Fruit fly (Drosophila melanogaster): ENCODE measurements around the gene Ilp3.

dm6 chr3L:9797587-9797986, 4.3 kb downstream of the Ilp3 start, which contains the start of gene Zasp67:
- TF ChIP-seq CG1620 (GFP tag; optimal IDR thresholded peaks at IDR 0.05) (no peak), tj (GFP tag; optimal IDR thresholded peaks at IDR 0.05) (no peak), pad (GFP tag; optimal IDR thresholded peaks at IDR 0.05) (no peak), CG7045 (GFP tag; optimal IDR thresholded peaks at IDR 0.05) (no peak)
